Fruit fly (Drosophila melanogaster) whole organism, embryonic: ENCODE results near the gene CG11436.

Experiments
- Antp ChIP-seq: fragments of 200-800 bp; sonication (Bioruptor generic); optimal IDR thresholded peaks from 3 replicates; lab custom pipeline; 2016; ENCODE audit warnings: missing biosample characterization, missing genetic modification characterization
- Atf3 ChIP-seq: fragments of 200-800 bp; sonication (Bioruptor generic); optimal IDR thresholded peaks from 3 replicates; lab custom pipeline; 2016; ENCODE audit warnings: missing biosample characterization, missing genetic modification characterization
- B-H2 ChIP-seq: fragments of 200-800 bp; sonication (Bioruptor generic); optimal IDR thresholded peaks from 2 replicates; lab custom pipeline; 2018; ENCODE audit warnings: missing biosample characterization, mild to moderate bottlenecking, missing genetic modification characterization
- CG10267 ChIP-seq: fragments of 200-800 bp; sonication (Bioruptor generic); optimal IDR thresholded peaks from 2 replicates; lab custom pipeline; 2018; ENCODE audit warnings: missing biosample characterization, mild to moderate bottlenecking, missing genetic modification characterization, moderate library complexity
- CG10274 ChIP-seq: fragments of 200-800 bp; sonication (Bioruptor generic); optimal IDR thresholded peaks from 3 replicates; lab custom pipeline; 2017; ENCODE audit warnings: missing biosample characterization, mild to moderate bottlenecking, missing genetic modification characterization
- CG10366 ChIP-seq: fragments of 200-800 bp; sonication (Bioruptor generic); IDR thresholded peaks from 2 replicates; pipeline ENCODE4 v1.3.6; 2022; ENCODE audit warnings: missing biosample characterization, missing genetic modification characterization
- CG11247 ChIP-seq: fragments of 200-800 bp; sonication (Bioruptor generic); IDR thresholded peaks from 2 replicates; pipeline ENCODE4 v1.3.6; 2022; ENCODE audit warnings: missing biosample characterization, missing genetic modification characterization
- CG11695 ChIP-seq: fragments of 200-800 bp; sonication (Bioruptor generic); IDR thresholded peaks from 3 replicates; pipeline ENCODE4 v1.3.6; 2022; ENCODE audit warnings: missing biosample characterization, missing genetic modification characterization
- CG11723 ChIP-seq: fragments of 200-800 bp; sonication (Bioruptor generic); optimal IDR thresholded peaks from 2 replicates; lab custom pipeline; 2017; ENCODE audit warnings: missing biosample characterization, mild to moderate bottlenecking, missing genetic modification characterization
- CG14860 ChIP-seq: fragments of 200-800 bp; sonication (Bioruptor generic); IDR thresholded peaks from 3 replicates; pipeline ENCODE4 v1.3.6; 2022; ENCODE audit warnings: missing biosample characterization, missing genetic modification characterization; ENCODE audit not compliant: partially characterized antibody
- CG15479 ChIP-seq: fragments of 200-800 bp; sonication (Bioruptor generic); optimal IDR thresholded peaks from 3 replicates; lab custom pipeline; 2019; ENCODE audit warnings: missing biosample characterization, mild to moderate bottlenecking, missing genetic modification characterization, moderate library complexity
- CG15601 ChIP-seq: fragments of 200-800 bp; sonication (Bioruptor generic); optimal IDR thresholded peaks from 3 replicates; lab custom pipeline; 2019; ENCODE audit warnings: missing biosample characterization, mild to moderate bottlenecking, missing genetic modification characterization, moderate library complexity
- CG17612 ChIP-seq: fragments of 200-800 bp; sonication (Bioruptor generic); IDR thresholded peaks from 2 replicates; pipeline ENCODE4 v1.3.6; 2022; ENCODE audit warnings: missing biosample characterization, missing genetic modification characterization
- CG17802 ChIP-seq: fragments of 200-800 bp; sonication (Bioruptor generic); optimal IDR thresholded peaks from 2 replicates; lab custom pipeline; 2018; ENCODE audit warnings: missing biosample characterization, mild to moderate bottlenecking, missing genetic modification characterization, moderate library complexity
- CG17829 ChIP-seq: fragments of 200-800 bp; optimal IDR thresholded peaks from 2 replicates; lab custom pipeline; 2019; ENCODE audit warnings: missing biosample characterization, mild to moderate bottlenecking, missing genetic modification characterization, moderate library complexity
- CG33213 ChIP-seq: fragments of 200-800 bp; sonication (Bioruptor generic); optimal IDR thresholded peaks from 3 replicates; lab custom pipeline; 2016; ENCODE audit warnings: missing biosample characterization, missing genetic modification characterization
- CG34376 ChIP-seq: fragments of 200-800 bp; sonication (Bioruptor generic); optimal IDR thresholded peaks from 2 replicates; lab custom pipeline; 2018; ENCODE audit warnings: missing biosample characterization, mild to moderate bottlenecking, missing genetic modification characterization
- CG42726 ChIP-seq: fragments of 200-800 bp; sonication (Bioruptor generic); IDR thresholded peaks from 2 replicates; pipeline ENCODE4 v1.3.6; 2022; ENCODE audit warnings: missing biosample characterization, missing genetic modification characterization; ENCODE audit not compliant: partially characterized antibody
- CG4282 ChIP-seq: fragments of 200-800 bp; sonication (Bioruptor generic); optimal IDR thresholded peaks from 2 replicates; lab custom pipeline; 2016; ENCODE audit warnings: missing biosample characterization, missing genetic modification characterization
- CG6689 ChIP-seq: fragments of 200-800 bp; sonication (Bioruptor generic); IDR thresholded peaks from 2 replicates; pipeline ENCODE4 v1.3.6; 2022; ENCODE audit warnings: missing biosample characterization, missing genetic modification characterization
- CG7839 ChIP-seq: fragments of 200-800 bp; sonication (Bioruptor generic); optimal IDR thresholded peaks from 3 replicates; lab custom pipeline; 2018; ENCODE audit warnings: missing biosample characterization, mild to moderate bottlenecking, missing genetic modification characterization, moderate library complexity
- Dll ChIP-seq: fragments of 200-800 bp; sonication (Bioruptor generic); IDR thresholded peaks from 4 replicates; pipeline ENCODE4 v1.3.6; 2022; ENCODE audit warnings: missing biosample characterization, missing genetic modification characterization; ENCODE audit not compliant: partially characterized antibody
- Dref ChIP-seq: fragments of 200-800 bp; sonication (Bioruptor generic); IDR thresholded peaks from 2 replicates; pipeline ENCODE4 v1.3.6; 2022; ENCODE audit warnings: missing biosample characterization, missing genetic modification characterization
- Elba2 ChIP-seq: fragments of 200-800 bp; sonication (Bioruptor generic); optimal IDR thresholded peaks from 3 replicates; lab custom pipeline; 2016; ENCODE audit warnings: missing biosample characterization, missing genetic modification characterization
- Hr51 ChIP-seq, 2 experiments: fragments of 200-800 bp; sonication (Bioruptor generic); optimal IDR thresholded peaks; 2 replicates in 1 of 2; 3 replicates in 1 of 2; lab custom pipeline; 2016 to 2018; ENCODE audit warnings: missing biosample characterization in 2 of 2, missing genetic modification characterization in 2 of 2, mild to moderate bottlenecking in 1 of 2, moderate library complexity in 1 of 2
- Lhr ChIP-seq: fragments of 200-800 bp; sonication (Bioruptor generic); optimal IDR thresholded peaks from 3 replicates; lab custom pipeline; 2017; ENCODE audit warnings: mild to moderate bottlenecking, missing biosample characterization, missing genetic modification reagents, missing genetic modification characterization
- NFAT ChIP-seq: fragments of 200-800 bp; sonication (Bioruptor generic); IDR thresholded peaks from 2 replicates; pipeline ENCODE4 v1.3.6; 2022; ENCODE audit warnings: missing biosample characterization, missing genetic modification characterization
- Oaz ChIP-seq: fragments of 200-800 bp; sonication (Bioruptor generic); IDR thresholded peaks from 2 replicates; pipeline ENCODE4 v1.3.6; 2022; ENCODE audit warnings: missing biosample characterization, missing genetic modification characterization
- Ravus ChIP-seq: fragments of 200-800 bp; sonication (Bioruptor generic); IDR thresholded peaks from 2 replicates; pipeline ENCODE4 v1.3.6; 2022; ENCODE audit warnings: missing biosample characterization, missing genetic modification characterization
- Taf1 ChIP-seq: fragments of 200-800 bp; sonication (Bioruptor generic); IDR thresholded peaks from 2 replicates; pipeline ENCODE4 v1.3.6; 2022; ENCODE audit warnings: missing biosample characterization, missing genetic modification characterization
- bab2 ChIP-seq: fragments of 200-800 bp; sonication (Bioruptor generic); optimal IDR thresholded peaks from 2 replicates; lab custom pipeline; 2016; ENCODE audit warnings: missing biosample characterization, missing genetic modification characterization
- bigmax ChIP-seq: fragments of 200-800 bp; sonication (Bioruptor generic); optimal IDR thresholded peaks from 2 replicates; lab custom pipeline; 2018; ENCODE audit warnings: missing biosample characterization, mild to moderate bottlenecking, missing genetic modification characterization
- btn ChIP-seq: fragments of 200-800 bp; sonication (Bioruptor generic); optimal IDR thresholded peaks from 2 replicates; lab custom pipeline; 2016; ENCODE audit warnings: missing biosample characterization, missing genetic modification characterization
- cg ChIP-seq: fragments of 200-800 bp; sonication (Bioruptor generic); optimal IDR thresholded peaks from 3 replicates; lab custom pipeline; 2019; ENCODE audit warnings: missing biosample characterization, mild to moderate bottlenecking, missing genetic modification characterization, moderate library complexity
- crc ChIP-seq: fragments of 200-800 bp; sonication (Bioruptor generic); optimal IDR thresholded peaks from 2 replicates; lab custom pipeline; 2016; ENCODE audit warnings: missing biosample characterization, missing genetic modification characterization
- dimm ChIP-seq: fragments of 200-800 bp; sonication (Bioruptor generic); IDR thresholded peaks from 2 replicates; pipeline ENCODE4 v1.3.6; 2022; ENCODE audit warnings: missing biosample characterization, missing genetic modification characterization
- dpn ChIP-seq, 2 experiments: fragments of 200-800 bp; sonication (Bioruptor generic); optimal IDR thresholded peaks; 3 replicates each; lab custom pipeline; 2016; ENCODE audit warnings: missing biosample characterization in 2 of 2, missing genetic modification characterization in 2 of 2
- dysf ChIP-seq: fragments of 200-800 bp; sonication (Bioruptor generic); IDR thresholded peaks from 3 replicates; pipeline ENCODE4 v1.3.6; 2022; ENCODE audit warnings: missing biosample characterization, missing genetic modification characterization
- insv ChIP-seq, 2 experiments: fragments of 200-800 bp; sonication (Bioruptor generic); optimal IDR thresholded peaks; 3 replicates each; lab custom pipeline; 2016 to 2018; ENCODE audit warnings: missing biosample characterization in 2 of 2, missing genetic modification characterization in 2 of 2
- lola ChIP-seq, 3 experiments: fragments of >200 bp in 2 of 3; fragments of 200-800 bp in 1 of 3; sonication (Bioruptor generic) in 1 of 3; optimal IDR thresholded peaks; 2 replicates each; lab custom pipeline; 2017 to 2019; ENCODE audit warnings: missing biosample characterization in 3 of 3, missing genetic modification characterization in 3 of 3, mild to moderate bottlenecking in 1 of 3, moderate library complexity in 1 of 3
- mld ChIP-seq: fragments of 200-800 bp; sonication (Bioruptor generic); IDR thresholded peaks from 3 replicates; pipeline ENCODE4 v1.3.6; 2022; ENCODE audit warnings: missing biosample characterization, missing genetic modification characterization; ENCODE audit not compliant: partially characterized antibody
- pb ChIP-seq: fragments of 200-800 bp; sonication (Bioruptor generic); optimal IDR thresholded peaks from 3 replicates; lab custom pipeline; 2016; ENCODE audit warnings: missing biosample characterization, missing genetic modification characterization
- pho ChIP-seq: fragments of 200-800 bp; sonication (Bioruptor generic); optimal IDR thresholded peaks from 2 replicates; lab custom pipeline; 2016; ENCODE audit warnings: missing biosample characterization, missing genetic modification characterization
- pum ChIP-seq: fragments of 200-800 bp; sonication (Bioruptor generic); optimal IDR thresholded peaks from 2 replicates; lab custom pipeline; 2016; ENCODE audit warnings: missing biosample characterization, missing genetic modification characterization
- ranshi ChIP-seq: fragments of 200-800 bp; sonication (Bioruptor generic); IDR thresholded peaks from 2 replicates; pipeline ENCODE4 v1.3.6; 2022; ENCODE audit warnings: missing biosample characterization, missing genetic modification characterization
- sc ChIP-seq, 3 experiments: fragments of >200 bp in 2 of 3; fragments of 200-800 bp in 1 of 3; sonication (Bioruptor generic) in 1 of 3; optimal IDR thresholded peaks; 2 replicates in 2 of 3; 3 replicates in 1 of 3; lab custom pipeline; 2017; ENCODE audit warnings: mild to moderate bottlenecking in 1 of 3, missing biosample characterization in 1 of 3, missing genetic modification characterization in 1 of 3, missing genetic modification reagents in 1 of 3
- scrt ChIP-seq: fragments of 200-800 bp; sonication (Bioruptor generic); optimal IDR thresholded peaks from 2 replicates; lab custom pipeline; 2018; ENCODE audit warnings: missing biosample characterization, mild to moderate bottlenecking, missing genetic modification characterization, moderate library complexity
- sug ChIP-seq: fragments of 200-800 bp; optimal IDR thresholded peaks from 2 replicates; lab custom pipeline; 2019; ENCODE audit warnings: missing biosample characterization, mild to moderate bottlenecking, missing genetic modification characterization, moderate library complexity
- unc-4 ChIP-seq: fragments of 200-800 bp; sonication (Bioruptor generic); IDR thresholded peaks from 2 replicates; pipeline ENCODE4 v1.3.6; 2022; ENCODE audit warnings: missing biosample characterization, missing genetic modification characterization; ENCODE audit not compliant: partially characterized antibody
- vfl ChIP-seq: fragments of 200-800 bp; sonication (Bioruptor generic); optimal IDR thresholded peaks from 2 replicates; lab custom pipeline; 2016; ENCODE audit warnings: missing biosample characterization, missing genetic modification characterization

The CG11436 gene

DNA sequence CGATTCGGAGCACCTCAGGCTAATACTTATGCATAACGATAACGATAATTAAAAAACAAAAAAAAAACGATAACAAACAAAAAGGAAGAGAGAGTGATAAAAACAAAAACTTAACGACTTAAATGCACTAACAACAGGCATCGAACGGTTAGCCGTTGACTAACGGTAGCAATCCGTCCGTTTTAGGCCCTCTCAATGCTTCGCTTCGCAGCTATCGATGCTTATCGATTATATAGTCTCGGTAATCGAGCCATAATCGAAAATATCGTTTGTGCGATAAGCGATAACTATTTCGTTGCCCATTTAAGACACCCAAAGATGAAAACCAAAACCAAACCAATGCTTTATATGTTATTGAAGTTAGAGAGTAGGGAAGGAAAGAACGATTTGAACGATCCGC, 17.7 kb downstream of the CG11436 start (continued):
- TF ChIP-seq Dref (GFP tag; lab: Robert Waterston, UW), result peak; percentile 51
- TF ChIP-seq CG34376 (GFP tag; lab: Kevin White, UChicago), result no peak
- TF ChIP-seq CG4282 (GFP tag; lab: Kevin White, UChicago), result no peak
- no peak for TF ChIP-seq ranshi
- TF ChIP-seq scrt (GFP tag; lab: Kevin White, UChicago), result no peak
- TF ChIP-seq Elba2 (GFP tag; lab: Kevin White, UChicago), result no peak
- TF ChIP-seq CG42726 (GFP tag; lab: Robert Waterston, UW), result no peak
- TF ChIP-seq btn (GFP tag; lab: Kevin White, UChicago), result no peak
- TF ChIP-seq CG10366 (GFP tag; lab: Robert Waterston, UW), result no peak
- no peak for TF ChIP-seq dpn (GFP tag; optimal IDR thresholded peaks at IDR 0.05; lab: Kevin White, UChicago)
- TF ChIP-seq Ravus (GFP tag; lab: Robert Waterston, UW), result no peak
- no peak for TF ChIP-seq CG11695 (GFP tag; lab: Robert Waterston, UW)
- peak; percentile 70; the same call in 3 of the 4 replicates for TF ChIP-seq Dll (GFP tag; lab: Robert Waterston, UW)
- TF ChIP-seq CG11247 (GFP tag; lab: Robert Waterston, UW), result no peak
- no peak for TF ChIP-seq lola (GFP tag; optimal IDR thresholded peaks at IDR 0.05; lab: Kevin White, UChicago)
- no peak for TF ChIP-seq pb (GFP tag; lab: Kevin White, UChicago)
- 0 out of 3 replicates have a peak, but pooled peaks have one; percentile 50 for TF ChIP-seq mld (GFP tag; lab: Robert Waterston, UW)
- TF ChIP-seq unc-4, result 0 out of 2 replicates have a peak, but pooled peaks have one; percentile 29
- peak; percentile 70 for TF ChIP-seq CG14860 (GFP tag; lab: Robert Waterston, UW)
- TF ChIP-seq CG15479 (GFP tag; lab: Kevin White, UChicago), result no peak
- TF ChIP-seq CG33213 (GFP tag; lab: Kevin White, UChicago), result no peak
- no peak for TF ChIP-seq vfl (GFP tag; lab: Kevin White, UChicago)
- no peak for TF ChIP-seq sc (optimal IDR thresholded peaks at IDR 0.05; lab: Kevin White, UChicago)
- no peak for TF ChIP-seq sc (GFP tag; optimal IDR thresholded peaks at IDR 0.05; lab: Kevin White, UChicago)
- no peak for TF ChIP-seq CG6689 (GFP tag; lab: Robert Waterston, UW)
- TF ChIP-seq CG10274 (GFP tag; lab: Kevin White, UChicago), result no peak
- TF ChIP-seq CG7839 (tag; lab: Kevin White, UChicago), result no peak
- no peak for TF ChIP-seq Antp (GFP tag; lab: Kevin White, UChicago)
- TF ChIP-seq NFAT (GFP tag; lab: Robert Waterston, UW), result no peak
- TF ChIP-seq Oaz, result no peak
- no peak for TF ChIP-seq crc (GFP tag; lab: Kevin White, UChicago)
- no peak for TF ChIP-seq pho (GFP tag; lab: Kevin White, UChicago)
- no peak for TF ChIP-seq CG15601 (tag; lab: Kevin White, UChicago)
- no peak for TF ChIP-seq Lhr
- no peak for TF ChIP-seq cg (GFP tag; lab: Kevin White, UChicago)
- no peak for TF ChIP-seq B-H2 (GFP tag; lab: Kevin White, UChicago)
- no peak for TF ChIP-seq pum (GFP tag; lab: Kevin White, UChicago)
- TF ChIP-seq Taf1 (GFP tag; lab: Robert Waterston, UW), result no peak
- no peak for TF ChIP-seq CG17829 (tag; lab: Kevin White, UChicago)
- TF ChIP-seq bab2 (GFP tag; lab: Kevin White, UChicago), result no peak
- no peak for TF ChIP-seq CG11723
- no peak for TF ChIP-seq bigmax (GFP tag; lab: Kevin White, UChicago)
- no peak for TF ChIP-seq CG17612 (GFP tag; lab: Robert Waterston, UW)
- no peak for TF ChIP-seq CG17802
- no peak for TF ChIP-seq insv (GFP tag; optimal IDR thresholded peaks at IDR 0.05; lab: Kevin White, UChicago)
- no peak for TF ChIP-seq dysf (GFP tag; lab: Robert Waterston, UW)
- TF ChIP-seq sug (tag; lab: Kevin White, UChicago), result no peak
- no peak for TF ChIP-seq Hr51 (GFP tag; optimal IDR thresholded peaks at IDR 0.05; lab: Kevin White, UChicago)
- no peak for TF ChIP-seq Atf3 (GFP tag; lab: Kevin White, UChicago)
- no peak for TF ChIP-seq CG10267 (tag; lab: Kevin White, UChicago)
- TF ChIP-seq dimm (GFP tag; lab: Robert Waterston, UW), result no peak
